Fruit fly (Drosophila melanogaster) whole organism, prepupa: ENCODE measurements around the gene bou.

Experiments used
- Blimp-1 ChIP-seq: fragments of 200-800 bp; sonication (Bioruptor generic); optimal IDR thresholded peaks from 3 replicates; lab custom pipeline; 2017; ENCODE audit warnings: missing biosample characterization, missing genetic modification characterization, mild to moderate bottlenecking, moderate library complexity, missing genetic modification reagents
- CG10669 ChIP-seq: fragments of 200-800 bp; sonication (Bioruptor generic); optimal IDR thresholded peaks from 3 replicates; lab custom pipeline; 2018; ENCODE audit warnings: missing biosample characterization, mild to moderate bottlenecking, missing genetic modification characterization, moderate library complexity
- CG11762 ChIP-seq: fragments of 200-800 bp; sonication (Bioruptor generic); optimal IDR thresholded peaks from 3 replicates; lab custom pipeline; 2016; ENCODE audit warnings: missing biosample characterization, missing genetic modification characterization; ENCODE audit not compliant: insufficient read depth
- CG11902 ChIP-seq: fragments of 200-800 bp; sonication (Bioruptor generic); optimal IDR thresholded peaks from 3 replicates; lab custom pipeline; 2016; ENCODE audit warnings: missing biosample characterization, missing genetic modification characterization
- CG15336 ChIP-seq: fragments of 200-800 bp; sonication (Bioruptor generic); IDR thresholded peaks from 2 replicates; pipeline ENCODE4 v1.3.6; 2022; ENCODE audit warnings: missing biosample characterization, missing genetic modification characterization
- CG1621 ChIP-seq: fragments of 200-800 bp; sonication (Bioruptor generic); optimal IDR thresholded peaks from 3 replicates; lab custom pipeline; 2018; ENCODE audit warnings: missing biosample characterization, mild to moderate bottlenecking, missing genetic modification characterization
- CG16779 ChIP-seq: fragments of 200-800 bp; sonication (Bioruptor generic); optimal IDR thresholded peaks from 3 replicates; lab custom pipeline; 2017; ENCODE audit warnings: missing biosample characterization, mild to moderate bottlenecking, missing genetic modification characterization
- CG34406 ChIP-seq: fragments of 200-800 bp; sonication (Bioruptor generic); optimal IDR thresholded peaks from 3 replicates; lab custom pipeline; 2016; ENCODE audit warnings: missing biosample characterization, missing genetic modification characterization
- CG3919 ChIP-seq: fragments of 200-800 bp; sonication (Bioruptor generic); optimal IDR thresholded peaks from 3 replicates; lab custom pipeline; 2016; ENCODE audit warnings: missing biosample characterization, missing genetic modification characterization
- CG4318 ChIP-seq: fragments of 200-800 bp; sonication (Bioruptor generic); optimal IDR thresholded peaks from 3 replicates; lab custom pipeline; 2017; ENCODE audit warnings: missing biosample characterization, mild to moderate bottlenecking, missing genetic modification characterization
- CG6276 ChIP-seq: fragments of 200-800 bp; sonication (Bioruptor generic); optimal IDR thresholded peaks from 2 replicates; lab custom pipeline; 2017; ENCODE audit warnings: missing biosample characterization, mild to moderate bottlenecking, missing genetic modification characterization
- CG6792 ChIP-seq: fragments of 200-800 bp; sonication (Bioruptor generic); optimal IDR thresholded peaks from 3 replicates; lab custom pipeline; 2016; ENCODE audit warnings: missing biosample characterization, missing genetic modification characterization
- CG6808 ChIP-seq: fragments of 200-800 bp; sonication (Bioruptor generic); optimal IDR thresholded peaks from 3 replicates; lab custom pipeline; 2017; ENCODE audit warnings: missing biosample characterization, missing genetic modification characterization, mild to moderate bottlenecking, moderate library complexity, missing genetic modification reagents
- CG8119 ChIP-seq: fragments of 200-800 bp; sonication (Bioruptor generic); IDR thresholded peaks from 3 replicates; pipeline ENCODE4 v1.3.6; 2022; ENCODE audit warnings: missing biosample characterization, missing genetic modification characterization
- CG8319 ChIP-seq: fragments of 200-800 bp; sonication (Bioruptor generic); optimal IDR thresholded peaks from 3 replicates; lab custom pipeline; 2016; ENCODE audit warnings: missing biosample characterization, missing genetic modification characterization
- Eip75B ChIP-seq: fragments of 200-800 bp; sonication (Bioruptor generic); optimal IDR thresholded peaks from 3 replicates; lab custom pipeline; 2016; ENCODE audit warnings: missing biosample characterization, missing genetic modification characterization
- Eip78C ChIP-seq: fragments of 200-800 bp; sonication (Bioruptor generic); peaks from one replicate; lab custom pipeline; 2016; ENCODE audit warnings: missing biosample characterization, missing genetic modification characterization
- Eip93F ChIP-seq: fragments of 200-800 bp; sonication (Bioruptor generic); optimal IDR thresholded peaks from 2 replicates; lab custom pipeline; 2016; ENCODE audit warnings: missing biosample characterization, mild to moderate bottlenecking, missing genetic modification characterization
- Gug ChIP-seq: fragments of 200-800 bp; sonication (Bioruptor generic); IDR thresholded peaks from 2 replicates; pipeline ENCODE4 v1.3.6; 2022; ENCODE audit warnings: missing biosample characterization, missing genetic modification characterization
- Hr38 ChIP-seq: sonication (Bioruptor generic); optimal IDR thresholded peaks from 2 replicates; lab custom pipeline; 2016; ENCODE audit warnings: missing biosample characterization, missing genetic modification characterization
- Hr39 ChIP-seq: fragments of 200-800 bp; sonication (Bioruptor generic); optimal IDR thresholded peaks from 2 replicates; lab custom pipeline; 2016; ENCODE audit warnings: missing biosample characterization, missing genetic modification characterization
- Hr4 ChIP-seq: fragments of 200-800 bp; sonication (Bioruptor generic); optimal IDR thresholded peaks from 3 replicates; lab custom pipeline; 2016; ENCODE audit warnings: missing biosample characterization, missing genetic modification characterization
- Lpt ChIP-seq: fragments of 200-800 bp; sonication (Bioruptor generic); optimal IDR thresholded peaks from 3 replicates; lab custom pipeline; 2016; ENCODE audit warnings: missing biosample characterization, missing genetic modification characterization
- Met ChIP-seq: fragments of 200-800 bp; sonication (Bioruptor generic); optimal IDR thresholded peaks from 3 replicates; lab custom pipeline; 2016; ENCODE audit warnings: missing biosample characterization, missing genetic modification characterization
- OdsH ChIP-seq: fragments of 200-800 bp; sonication (Bioruptor generic); optimal IDR thresholded peaks from 3 replicates; lab custom pipeline; 2016; ENCODE audit warnings: missing biosample characterization, missing genetic modification characterization
- Smox ChIP-seq: fragments of 200-800 bp; sonication (Bioruptor generic); optimal IDR thresholded peaks from 3 replicates; lab custom pipeline; 2016; ENCODE audit warnings: missing biosample characterization, missing genetic modification characterization
- Sox102F ChIP-seq: fragments of 200-800 bp; sonication (Bioruptor generic); optimal IDR thresholded peaks from 2 replicates; lab custom pipeline; 2016; ENCODE audit warnings: missing biosample characterization, mild to moderate bottlenecking, missing genetic modification characterization
- Sox14 ChIP-seq: fragments of 200-800 bp; sonication (Bioruptor generic); optimal IDR thresholded peaks from 3 replicates; lab custom pipeline; 2016; ENCODE audit warnings: missing biosample characterization, missing genetic modification characterization
- Sox15 ChIP-seq: fragments of 200-800 bp; sonication (Bioruptor generic); optimal IDR thresholded peaks from 3 replicates; lab custom pipeline; 2016; ENCODE audit warnings: missing biosample characterization, missing genetic modification characterization
- achi ChIP-seq: fragments of 200-800 bp; sonication (Bioruptor generic); optimal IDR thresholded peaks from 3 replicates; lab custom pipeline; 2016; ENCODE audit warnings: missing biosample characterization, missing genetic modification characterization
- cyc ChIP-seq: fragments of 200-800 bp; sonication (Bioruptor generic); optimal IDR thresholded peaks from 3 replicates; lab custom pipeline; 2016; ENCODE audit warnings: missing biosample characterization, missing genetic modification characterization
- dsx ChIP-seq: fragments of 200-800 bp; optimal IDR thresholded peaks from 3 replicates; lab custom pipeline; 2019; ENCODE audit warnings: missing biosample characterization, mild to moderate bottlenecking, missing genetic modification characterization, moderate library complexity; ENCODE audit not compliant: poor library complexity, severe bottlenecking
- fd85E ChIP-seq: fragments of 200-800 bp; sonication (Bioruptor generic); optimal IDR thresholded peaks from 3 replicates; lab custom pipeline; 2016; ENCODE audit warnings: missing biosample characterization, missing genetic modification characterization
- lz ChIP-seq: fragments of 200-800 bp; sonication (Bioruptor generic); optimal IDR thresholded peaks from 3 replicates; lab custom pipeline; 2016; ENCODE audit warnings: missing biosample characterization, missing genetic modification characterization
- net ChIP-seq: fragments of 200-800 bp; sonication (Bioruptor generic); optimal IDR thresholded peaks from 3 replicates; lab custom pipeline; 2016; ENCODE audit warnings: missing biosample characterization, missing genetic modification characterization
- salr ChIP-seq, 2 experiments: fragments of 200-800 bp; sonication (Bioruptor generic); optimal IDR thresholded peaks; 3 replicates each; lab custom pipeline; 2016 to 2018; ENCODE audit warnings: missing biosample characterization in 2 of 2, missing genetic modification characterization in 2 of 2, mild to moderate bottlenecking in 1 of 2
- spab ChIP-seq: fragments of 200-800 bp; sonication (Bioruptor generic); optimal IDR thresholded peaks from 2 replicates; lab custom pipeline; 2017; ENCODE audit warnings: missing biosample characterization, mild to moderate bottlenecking, missing genetic modification characterization, missing genetic modification reagents
- topi ChIP-seq: fragments of 200-800 bp; sonication (Bioruptor generic); optimal IDR thresholded peaks from 3 replicates; lab custom pipeline; 2016; ENCODE audit warnings: missing biosample characterization, missing genetic modification characterization

The bou gene

DNA sequence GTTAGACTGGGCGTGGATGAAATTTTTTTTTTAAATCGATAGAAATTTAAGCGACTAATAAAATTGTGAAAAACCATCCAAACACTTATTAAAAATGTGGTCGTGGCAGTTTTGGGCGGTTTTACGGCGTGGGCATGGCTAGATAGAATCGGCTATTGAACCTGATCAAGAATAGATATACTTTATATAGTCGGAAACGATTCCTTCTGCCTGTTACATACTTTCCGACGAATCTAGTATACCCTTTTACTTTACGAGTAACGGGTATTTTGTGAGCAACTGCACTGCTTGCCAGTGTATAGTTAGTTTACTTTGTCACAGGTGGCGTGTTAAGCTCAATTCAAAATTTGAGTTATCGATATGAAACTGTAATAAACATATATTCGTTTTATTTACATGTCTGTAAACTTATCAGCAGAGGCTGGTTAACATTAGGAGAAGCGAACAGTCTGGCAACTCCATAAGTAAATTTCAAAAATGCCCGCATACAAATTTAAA lies 28.7 kb downstream of the bou start (continued):
- TF ChIP-seq achi (GFP tag; lab: Kevin White, UChicago) (peak; percentile 16), cyc (GFP tag; lab: Kevin White, UChicago) (peak; percentile 11), topi (peak; percentile 22), CG15336 (GFP tag; lab: Robert Waterston, UW) (peak; percentile 60), CG4318 (GFP tag; lab: Kevin White, UChicago) (no peak), OdsH (GFP tag; lab: Kevin White, UChicago) (peak; percentile 48), CG8119 (peak; percentile 54; the same call in 1 of the 3 replicates), Eip78C (GFP tag; lab: Kevin White, UChicago) (peak; percentile 89), Blimp-1 (no peak), CG10669 (no peak), Sox15 (GFP tag; lab: Kevin White, UChicago) (no peak), CG6276 (GFP tag; lab: Kevin White, UChicago) (no peak), dsx (GFP tag; lab: Kevin White, UChicago) (peak; percentile 27), salr (GFP tag; optimal IDR thresholded peaks at IDR 0.05; lab: Kevin White, UChicago) (no peak), CG34406 (GFP tag; lab: Kevin White, UChicago) (peak; percentile 5), CG6808 (GFP tag; lab: Kevin White, UChicago) (peak; percentile 23), CG11902 (GFP tag; lab: Kevin White, UChicago) (no peak), Eip93F (no peak), fd85E (GFP tag; lab: Kevin White, UChicago) (no peak), CG11762 (GFP tag; lab: Kevin White, UChicago) (peak; percentile 20), CG1621 (tag; lab: Kevin White, UChicago) (no peak), CG16779 (tag; lab: Kevin White, UChicago) (peak; percentile 30), Eip75B (GFP tag; lab: Kevin White, UChicago) (peak; percentile 71), net (no peak), spab (no peak), Met (peak; percentile 59), CG3919 (GFP tag; lab: Kevin White, UChicago) (peak; percentile 14), lz (GFP tag; lab: Kevin White, UChicago) (peak; percentile 57), Smox (peak; percentile 43), CG6792 (GFP tag; lab: Kevin White, UChicago) (peak; percentile 32), Lpt (no peak), Sox14 (peak; percentile 25)

DNA sequence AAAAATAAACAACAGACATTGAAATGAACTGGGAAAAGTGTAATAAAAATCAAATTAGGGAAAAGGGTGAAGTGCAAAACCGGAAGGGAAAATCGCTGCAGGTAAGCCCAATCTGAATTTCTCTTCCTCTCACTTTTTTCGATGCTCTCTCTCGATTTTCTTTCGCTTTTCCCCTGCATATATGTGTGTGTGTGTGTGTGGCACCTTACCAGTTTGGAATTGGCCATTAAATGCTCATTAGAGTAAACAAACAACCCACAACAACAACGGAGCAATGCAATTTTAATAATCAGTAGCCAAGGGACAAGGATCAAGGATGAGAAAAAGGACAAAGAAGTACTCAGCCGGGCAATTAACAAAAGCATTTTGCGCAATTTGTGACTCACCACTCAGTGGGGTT lies 48.6 kb downstream of the bou start:
- TF ChIP-seq Gug (no peak), spab (no peak), Hr39 (GFP tag; lab: Kevin White, UChicago) (no peak), CG6792 (GFP tag; lab: Kevin White, UChicago) (no peak), Sox102F (GFP tag; lab: Kevin White, UChicago) (no peak), CG4318 (GFP tag; lab: Kevin White, UChicago) (no peak), Blimp-1 (no peak), Eip75B (GFP tag; lab: Kevin White, UChicago) (no peak), Hr38 (GFP tag; lab: Kevin White, UChicago) (no peak), Smox (no peak), CG8319 (GFP tag; lab: Kevin White, UChicago) (no peak), net (no peak), Hr4 (no peak)
